Worm (Caenorhabditis elegans): Measurements from ENCODE around the gene C29F3.7.

- TF ChIP-seq nhr-12 (tag; optimal IDR thresholded peaks at IDR 0.05), result no peak
- no peak for TF ChIP-seq mml-1 (tag; optimal IDR thresholded peaks at IDR 0.05)
- TF ChIP-seq ztf-11 (tag; optimal IDR thresholded peaks at IDR 0.05), result no peak
- TF ChIP-seq fos-1 (tag; optimal IDR thresholded peaks at IDR 0.05), result no peak
- TF ChIP-seq nfya-1 (tag; optimal IDR thresholded peaks at IDR 0.05; ENCODE audit: insufficient read depth), result no peak
- no peak for TF ChIP-seq ama-1 (optimal IDR thresholded peaks at IDR 0.05)
Observed at ce11 chrV:15339363-15339762, 15.3 kb upstream of the C29F3.7 start, which contains the start of gene clec-228.

All from whole organism, L3 larva.